Worm (Caenorhabditis elegans): ENCODE results near the gene vkmt-1.
A peak's percentile ranks its signal among the peaks of the same experiment; 100 is the strongest.

The vkmt-1 gene

DNA sequence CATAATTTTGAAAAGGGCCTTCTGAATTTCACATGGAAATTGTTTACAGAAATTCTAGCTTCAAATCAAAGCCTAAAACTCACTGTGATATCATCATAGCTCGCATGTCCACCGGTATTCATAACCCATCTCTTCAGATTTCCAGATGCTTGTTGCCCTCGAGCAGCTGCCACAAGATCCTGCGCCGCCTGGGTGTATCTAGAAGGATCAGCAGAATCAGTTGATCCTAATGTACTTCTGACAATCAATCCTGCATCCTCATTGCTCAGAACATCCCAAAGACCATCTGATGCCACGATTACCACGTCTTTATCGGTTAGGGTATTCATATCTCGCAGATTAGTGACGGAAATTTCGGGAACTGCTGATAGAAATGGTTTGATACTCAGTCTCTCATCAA is 12.6 kb upstream of the vkmt-1 start:
- TF ChIP-seq aha-1 (tag) (peak; percentile 92), ceh-32 (tag; optimal IDR thresholded peaks at IDR 0.05; ENCODE audit: poor library complexity) (no peak)

DNA sequence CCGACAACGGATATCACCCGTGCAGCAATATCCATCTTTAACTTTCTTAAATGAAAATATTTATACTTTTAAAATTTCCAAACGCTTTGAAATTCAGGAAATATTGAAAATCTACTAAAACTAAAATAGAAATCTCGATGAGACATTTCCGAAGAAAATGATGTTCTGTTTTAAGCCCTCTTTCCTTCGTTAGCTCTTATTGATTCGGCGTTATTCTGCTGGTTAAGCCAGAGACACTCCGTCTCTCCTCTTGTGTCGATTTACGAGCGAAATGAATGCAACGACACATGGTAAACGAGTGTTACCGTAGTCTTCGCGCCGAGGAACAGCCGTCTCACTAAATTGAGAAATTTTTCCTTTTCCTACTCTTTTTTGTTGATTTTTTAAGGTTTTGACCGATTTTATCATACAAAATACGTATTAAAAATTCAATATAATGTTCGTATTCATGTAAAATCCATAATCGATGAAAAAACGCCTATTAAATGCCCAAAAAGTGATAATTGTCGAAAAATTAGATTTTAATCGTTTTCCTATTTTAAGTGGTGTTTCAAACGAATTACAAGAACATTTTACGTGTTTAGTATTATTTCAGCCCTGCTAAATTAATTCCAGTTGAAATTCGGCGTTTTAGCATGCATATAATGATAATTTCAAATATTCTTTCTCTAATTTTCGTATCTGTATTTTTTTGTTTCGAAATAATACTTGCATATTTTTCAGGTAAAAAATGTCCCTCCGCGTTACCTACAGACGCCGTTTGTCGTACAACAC is 10.1 kb upstream of the vkmt-1 start, which contains the start of the genes ppm-1.H and rpl-34:
ppm-1.H (minus strand) TSS at position 51 of the 774 bp plus-strand sequence.
rpl-34 (plus strand) TSS at position 724 of the 774 bp plus-strand sequence.
- TF ChIP-seq madf-9 (GFP tag; conservative IDR thresholded peaks at IDR 0.05), result no peak
- no peak for TF ChIP-seq nhr-102 (tag; optimal IDR thresholded peaks at IDR 0.05)
- no peak for TF ChIP-seq F10B5.3 (tag; optimal IDR thresholded peaks at IDR 0.05)
- TF ChIP-seq pha-4 (GFP tag; IDR thresholded peaks at IDR 0.05), result no peak
- peak; percentile 48 for TF ChIP-seq pha-4 (tag; optimal IDR thresholded peaks at IDR 0.05)
- TF ChIP-seq lsy-2 (tag; optimal IDR thresholded peaks at IDR 0.05), result peak; percentile 90 to 98
- TF ChIP-seq daf-19 (GFP tag; conservative IDR thresholded peaks at IDR 0.05), result no peak
- TF ChIP-seq F26F4.8 (GFP tag; conservative IDR thresholded peaks at IDR 0.05), result no peak
- TF ChIP-seq nhr-41 (GFP tag; IDR thresholded peaks at IDR 0.05), result no peak
- no peak for TF ChIP-seq ctbp-1 (GFP tag; IDR thresholded peaks at IDR 0.05)
- no peak for TF ChIP-seq lin-1 (GFP tag; IDR thresholded peaks at IDR 0.05)
- no peak for TF ChIP-seq ZK546.5 (tag; optimal IDR thresholded peaks at IDR 0.05)
- TF ChIP-seq hmg-1.1 (GFP tag; IDR thresholded peaks at IDR 0.05), result 0 out of 2 replicates have a peak, but pooled peaks have one; percentile 30
- TF ChIP-seq ces-1 (GFP tag; optimal IDR thresholded peaks at IDR 0.05), result no peak
- peak; percentile 78 for TF ChIP-seq mes-2 (tag; optimal IDR thresholded peaks at IDR 0.05; ENCODE audit: poor library complexity, severe bottlenecking)
- TF ChIP-seq D1046.2 (GFP tag; IDR thresholded peaks at IDR 0.05), result peak; percentile 94
- no peak for TF ChIP-seq ceh-82 (tag; optimal IDR thresholded peaks at IDR 0.05)
- TF ChIP-seq saeg-2 (GFP tag; IDR thresholded peaks at IDR 0.05), result no peak
- TF ChIP-seq mdt-29 (GFP tag; IDR thresholded peaks at IDR 0.05), result no peak
- TF ChIP-seq pqm-1 (tag; optimal IDR thresholded peaks at IDR 0.05), result no peak
- TF ChIP-seq nhr-6 (tag; optimal IDR thresholded peaks at IDR 0.05), result peak; percentile 68
- peak; percentile 1 for TF ChIP-seq nhr-77 (tag; optimal IDR thresholded peaks at IDR 0.05)
- peak; percentile 2 for TF ChIP-seq unc-130 (GFP tag; optimal IDR thresholded peaks at IDR 0.05)
- TF ChIP-seq spr-3 (GFP tag; optimal IDR thresholded peaks at IDR 0.05), result no peak
- TF ChIP-seq ztf-7 (tag; optimal IDR thresholded peaks at IDR 0.05), result no peak
- TF ChIP-seq nhr-42 (GFP tag; IDR thresholded peaks at IDR 0.05), result no peak
- no peak for TF ChIP-seq lim-7 (GFP tag; IDR thresholded peaks at IDR 0.05)
- TF ChIP-seq dpl-1 (GFP tag; optimal IDR thresholded peaks at IDR 0.05), result peak; percentile 56
- TF ChIP-seq daf-12 (tag; optimal IDR thresholded peaks at IDR 0.05), result no peak
- TF ChIP-seq nhr-11 (tag; optimal IDR thresholded peaks at IDR 0.05), result no peak
- no peak for TF ChIP-seq ceh-28 (tag; optimal IDR thresholded peaks at IDR 0.05)
- peak; percentile 54 for TF ChIP-seq rbr-2 (tag; optimal IDR thresholded peaks at IDR 0.05)
- peak; percentile 78 for TF ChIP-seq hlh-30 (tag; optimal IDR thresholded peaks at IDR 0.05; ENCODE audit: insufficient read depth)
- TF ChIP-seq tra-1 (GFP tag; IDR thresholded peaks at IDR 0.05), result no peak
- TF ChIP-seq daf-8 (GFP tag; IDR thresholded peaks at IDR 0.05), result no peak
- TF ChIP-seq R02D3.7 (tag; optimal IDR thresholded peaks at IDR 0.05), result peak; percentile 66
- TF ChIP-seq duxl-1 (tag; optimal IDR thresholded peaks at IDR 0.05; ENCODE audit: poor library complexity), result no peak
- no peak for TF ChIP-seq mxl-3 (GFP tag; optimal IDR thresholded peaks at IDR 0.05)
- TF ChIP-seq mep-1 (tag; optimal IDR thresholded peaks at IDR 0.05), result peak; percentile 67
- TF ChIP-seq hif-1 (tag; optimal IDR thresholded peaks at IDR 0.05), result peak in 1 of 2 experiments; percentile 39
- TF ChIP-seq Y5F2A.4 (GFP tag; optimal IDR thresholded peaks at IDR 0.05), result no peak
- no peak for TF ChIP-seq F49E8.2 (tag; optimal IDR thresholded peaks at IDR 0.05; ENCODE audit: borderline replicate concordance)
- TF ChIP-seq ceh-32 (tag; optimal IDR thresholded peaks at IDR 0.05; ENCODE audit: poor library complexity), result no peak
- peak in 1 of 2 experiments; percentile 43 for TF ChIP-seq mdl-1 (tag; optimal IDR thresholded peaks at IDR 0.05)
- no peak for TF ChIP-seq snpc-4 (tag; optimal IDR thresholded peaks at IDR 0.05)
- no peak for TF ChIP-seq zag-1 (tag; optimal IDR thresholded peaks at IDR 0.05)
- TF ChIP-seq aha-1 (tag), result no peak
- TF ChIP-seq snpc-1.2 (GFP tag; IDR thresholded peaks at IDR 0.05), result no peak

All from whole organism, L4 larva.